Fruit fly (Drosophila melanogaster): ENCODE data around the gene CG3198.

CG3198 gene

DNA sequence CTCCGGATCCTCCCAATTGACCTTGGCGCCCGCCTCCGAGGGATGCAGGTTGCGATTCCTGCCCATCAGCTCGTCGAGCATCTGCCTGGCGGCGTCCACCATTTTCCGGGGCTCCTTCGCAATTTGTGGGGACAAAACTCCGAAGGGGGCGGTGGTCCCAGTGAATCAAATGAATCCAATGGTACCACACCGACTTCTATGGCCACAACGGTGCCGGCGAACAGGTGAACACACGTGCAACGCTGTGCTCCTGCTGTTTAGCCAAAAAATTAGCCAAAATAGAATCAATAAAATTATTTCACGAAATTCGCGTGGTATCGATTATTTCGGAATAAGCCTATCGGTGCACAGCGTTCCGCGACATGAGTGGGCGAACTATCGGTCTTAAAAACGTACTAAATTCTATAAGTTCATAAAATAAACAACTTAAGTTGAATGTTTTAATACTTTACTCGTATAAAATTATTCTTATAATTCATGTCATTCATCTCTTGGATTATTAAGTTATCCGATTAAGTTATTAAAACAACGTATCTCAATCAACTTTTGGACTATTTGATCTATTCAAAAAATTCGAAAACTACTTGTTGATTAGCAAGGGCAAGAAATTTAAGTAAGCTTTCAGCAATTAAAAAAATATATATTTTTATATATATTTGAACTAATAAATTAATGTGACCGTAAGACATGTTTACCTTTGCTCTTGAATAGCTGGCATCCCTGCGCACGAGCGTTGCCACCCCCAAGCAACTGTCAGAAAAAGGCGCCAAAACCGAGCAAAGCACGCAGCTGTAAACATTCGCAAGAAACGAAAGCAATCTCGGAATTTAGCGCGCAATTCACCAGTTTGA lies at the start of gene CG3198, which contains the start of gene Mcm6:
TSS of gene CG3198 (minus strand) at position 337 of the 851 bp plus-strand sequence.
TSS of gene Mcm6 (plus strand) at position 751 of the 851 bp plus-strand sequence.
- TF ChIP-seq Jra (GFP tag; optimal IDR thresholded peaks at IDR 0.05) (no peak), dmrt93B (GFP tag; optimal IDR thresholded peaks at IDR 0.05) (no peak), Mio (GFP tag; optimal IDR thresholded peaks at IDR 0.05) (no peak), lola (GFP tag; optimal IDR thresholded peaks at IDR 0.05) (no peak), HLH106 (tag; optimal IDR thresholded peaks at IDR 0.05) (peak; percentile 16), Myc (optimal IDR thresholded peaks at IDR 0.05) (peak; percentile 6), Rel (GFP tag; optimal IDR thresholded peaks at IDR 0.05) (no peak), Rel (tag; optimal IDR thresholded peaks at IDR 0.05) (no peak), Dif (GFP tag; optimal IDR thresholded peaks at IDR 0.05; ENCODE audit: partially characterized antibody) (no peak), Hr83 (GFP tag; optimal IDR thresholded peaks at IDR 0.05; ENCODE audit: poor library complexity, severe bottlenecking) (no peak)

DNA sequence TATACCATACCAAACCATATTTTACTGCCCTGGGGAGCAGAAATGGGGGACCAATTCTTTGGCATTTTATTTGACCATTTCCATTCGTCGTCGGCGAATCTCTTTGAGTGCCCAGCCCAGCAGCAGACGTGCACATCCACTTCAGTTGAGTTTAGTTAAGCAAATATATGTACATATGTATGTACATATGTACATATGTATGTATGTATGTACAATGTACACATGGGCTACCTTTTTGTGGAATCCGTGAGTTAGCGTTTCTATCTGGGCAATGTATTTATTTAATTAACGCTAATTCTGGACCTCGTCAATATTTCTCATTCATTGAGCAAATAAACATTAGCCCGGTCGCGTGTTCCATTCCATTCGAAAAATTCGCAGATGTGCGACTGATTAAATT lies 46.2 kb upstream of the CG3198 start:
- TF ChIP-seq Mio (GFP tag; optimal IDR thresholded peaks at IDR 0.05), result no peak
- TF ChIP-seq CG32264 (GFP tag; optimal IDR thresholded peaks at IDR 0.05), result no peak
- no peak for TF ChIP-seq pan (optimal IDR thresholded peaks at IDR 0.05)
- TF ChIP-seq Hr78 (GFP tag; optimal IDR thresholded peaks at IDR 0.05), result no peak

DNA sequence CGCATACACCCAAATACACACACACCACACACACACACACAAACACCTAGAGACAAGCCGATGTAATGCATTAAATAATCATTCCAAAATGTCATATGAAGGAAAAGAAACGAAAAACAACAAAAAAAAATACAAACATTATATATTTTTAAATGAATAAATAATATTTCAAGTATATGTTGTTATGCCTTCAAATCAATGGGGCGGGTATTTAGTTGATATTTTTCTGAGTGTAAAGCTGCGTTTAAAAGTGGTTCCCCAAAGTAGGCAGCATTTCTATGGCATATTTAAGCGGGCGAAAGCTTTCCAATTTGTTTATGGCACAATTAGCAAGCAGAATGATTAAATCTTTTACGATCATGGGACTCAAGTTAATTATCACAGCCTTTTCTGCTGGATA lies 45.5 kb upstream of the CG3198 start:
- TF ChIP-seq Rel (GFP tag; optimal IDR thresholded peaks at IDR 0.05) (no peak), Rel (tag; optimal IDR thresholded peaks at IDR 0.05) (peak; percentile 73), Mio (GFP tag; optimal IDR thresholded peaks at IDR 0.05) (no peak), Dfd (GFP tag; optimal IDR thresholded peaks at IDR 0.05) (peak; percentile 32), lola (GFP tag; optimal IDR thresholded peaks at IDR 0.05) (no peak)

DNA sequence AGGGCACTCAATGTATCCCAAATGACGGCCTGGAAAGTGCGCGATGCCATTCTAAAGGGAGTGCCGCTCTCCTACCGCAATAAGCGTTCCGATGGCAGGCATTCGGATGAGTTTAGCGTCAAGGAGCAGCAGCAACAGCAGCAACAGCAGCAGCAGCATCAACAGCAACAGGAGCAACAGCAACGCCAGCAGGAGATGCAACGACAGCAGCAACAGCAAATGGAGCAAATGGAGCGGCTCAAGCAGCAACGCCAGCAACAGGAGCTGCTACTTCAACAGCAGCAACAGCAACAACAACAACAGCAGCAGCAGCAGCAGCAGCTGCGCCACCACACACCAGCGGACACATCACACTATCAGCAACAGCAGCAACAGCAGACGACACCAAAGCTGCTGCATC lies 42.4 kb upstream of the CG3198 start:
- TF ChIP-seq Dfd (GFP tag; optimal IDR thresholded peaks at IDR 0.05) (peak; percentile 94), rgr (GFP tag; optimal IDR thresholded peaks at IDR 0.05) (no peak)

DNA sequence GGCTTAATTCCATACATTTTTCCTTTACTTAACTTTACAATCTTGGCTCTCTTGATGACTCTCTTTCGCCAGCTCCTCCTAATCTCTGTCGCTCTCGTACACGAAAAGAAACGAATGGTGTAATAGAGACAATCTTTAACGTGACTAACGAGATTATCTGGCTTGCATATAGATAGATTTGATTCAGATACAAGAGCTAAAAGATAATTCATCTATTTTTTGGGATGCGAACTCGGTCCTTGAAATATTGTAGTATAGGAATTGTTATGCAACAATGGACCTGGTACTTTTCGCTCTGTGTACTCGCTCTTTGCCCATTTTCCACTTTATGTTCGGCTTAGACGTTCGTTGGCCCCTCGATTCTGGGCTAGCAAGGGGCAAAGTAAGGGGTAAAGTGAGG lies 37.5 kb upstream of the CG3198 start:
- TF ChIP-seq sv (GFP tag; optimal IDR thresholded peaks at IDR 0.05), result peak; percentile 58
- TF ChIP-seq pan (optimal IDR thresholded peaks at IDR 0.05), result no peak
- no peak for TF ChIP-seq Hnf4 (GFP tag; optimal IDR thresholded peaks at IDR 0.05)
- peak; percentile 0 for TF ChIP-seq tai (GFP tag; optimal IDR thresholded peaks at IDR 0.05)
- no peak for TF ChIP-seq Hr83 (GFP tag; optimal IDR thresholded peaks at IDR 0.05; ENCODE audit: poor library complexity, severe bottlenecking)
- peak; percentile 76 for TF ChIP-seq fru (GFP tag; optimal IDR thresholded peaks at IDR 0.05)
- TF ChIP-seq Vsx2 (GFP tag; optimal IDR thresholded peaks at IDR 0.05; ENCODE audit: partially characterized antibody), result no peak
- TF ChIP-seq woc (GFP tag; optimal IDR thresholded peaks at IDR 0.05), result peak; percentile 7
- TF ChIP-seq Mio (GFP tag; optimal IDR thresholded peaks at IDR 0.05), result no peak
- TF ChIP-seq jim (GFP tag; optimal IDR thresholded peaks at IDR 0.05), result no peak
- TF ChIP-seq dmrt93B (GFP tag; optimal IDR thresholded peaks at IDR 0.05), result peak; percentile 22
- no peak for TF ChIP-seq sage (GFP tag; optimal IDR thresholded peaks at IDR 0.05)
- TF ChIP-seq ey (GFP tag; optimal IDR thresholded peaks at IDR 0.05), result peak; percentile 74
- TF ChIP-seq Myc (optimal IDR thresholded peaks at IDR 0.05), result no peak
- no peak for TF ChIP-seq Dif (GFP tag; optimal IDR thresholded peaks at IDR 0.05; ENCODE audit: partially characterized antibody)
- TF ChIP-seq Rel (GFP tag; optimal IDR thresholded peaks at IDR 0.05), result no peak
- no peak for TF ChIP-seq Rel (tag; optimal IDR thresholded peaks at IDR 0.05)
- TF ChIP-seq foxo (GFP tag; optimal IDR thresholded peaks at IDR 0.05), result peak in 1 of 2 experiments; percentile 69
- TF ChIP-seq HLH106 (tag; optimal IDR thresholded peaks at IDR 0.05), result peak; percentile 47
- no peak for TF ChIP-seq CrebA (GFP tag; optimal IDR thresholded peaks at IDR 0.05; ENCODE audit: borderline replicate concordance)
- TF ChIP-seq br (GFP tag; optimal IDR thresholded peaks at IDR 0.05), result peak; percentile 40
- TF ChIP-seq dsf (GFP tag; optimal IDR thresholded peaks at IDR 0.05; ENCODE audit: borderline replicate concordance), result no peak
- no peak for TF ChIP-seq Jra (GFP tag; optimal IDR thresholded peaks at IDR 0.05)
- no peak for TF ChIP-seq Hr78 (GFP tag; optimal IDR thresholded peaks at IDR 0.05)
- TF ChIP-seq Sp1 (GFP tag; optimal IDR thresholded peaks at IDR 0.05), result peak; percentile 53
- TF ChIP-seq Dfd (GFP tag; optimal IDR thresholded peaks at IDR 0.05), result no peak
- TF ChIP-seq dl (GFP tag; optimal IDR thresholded peaks at IDR 0.05; ENCODE audit: insufficient read depth in 1 of 2, partially characterized antibody in 2 of 2), result no peak
- TF ChIP-seq CG9705 (GFP tag; optimal IDR thresholded peaks at IDR 0.05), result no peak
- no peak for TF ChIP-seq Abd-B (GFP tag; optimal IDR thresholded peaks at IDR 0.05)
- peak; percentile 55 for TF ChIP-seq psq (GFP tag; optimal IDR thresholded peaks at IDR 0.05)
- TF ChIP-seq rgr (GFP tag; optimal IDR thresholded peaks at IDR 0.05), result peak; percentile 62
- no peak for TF ChIP-seq N (GFP tag; optimal IDR thresholded peaks at IDR 0.05)
- no peak for TF ChIP-seq brk (GFP tag; optimal IDR thresholded peaks at IDR 0.05)
- TF ChIP-seq usp (GFP tag; optimal IDR thresholded peaks at IDR 0.05), result no peak
- peak; percentile 16 for TF ChIP-seq CG32264 (GFP tag; optimal IDR thresholded peaks at IDR 0.05)
- peak; percentile 63 for TF ChIP-seq h (GFP tag; optimal IDR thresholded peaks at IDR 0.05)
- peak; percentile 58 for TF ChIP-seq OdsH (GFP tag; optimal IDR thresholded peaks at IDR 0.05)

Data from whole organism, wandering third instar larva.